Fruit fly (Drosophila melanogaster) whole organism, embryonic: ENCODE results near the gene CG14015.

Source experiments
- ATbp ChIP-seq: fragments of 200-800 bp; sonication (Bioruptor generic); optimal IDR thresholded peaks from 2 replicates; lab custom pipeline; 2017; ENCODE audit warnings: missing biosample characterization, mild to moderate bottlenecking, missing genetic modification characterization, missing genetic modification reagents
- Asciz ChIP-seq: fragments of 200-800 bp; sonication (Bioruptor generic); optimal IDR thresholded peaks from 2 replicates; lab custom pipeline; 2017; ENCODE audit warnings: missing biosample characterization, mild to moderate bottlenecking, missing genetic modification characterization, missing genetic modification reagents
- CG10431 ChIP-seq: fragments of 200-800 bp; sonication (Bioruptor generic); optimal IDR thresholded peaks from 3 replicates; lab custom pipeline; 2018; ENCODE audit warnings: missing biosample characterization, mild to moderate bottlenecking, missing genetic modification characterization
- CG10543 ChIP-seq: fragments of 200-800 bp; sonication (Bioruptor generic); optimal IDR thresholded peaks from 3 replicates; lab custom pipeline; 2017; ENCODE audit warnings: missing biosample characterization, mild to moderate bottlenecking, missing genetic modification characterization, moderate library complexity
- CG11456 ChIP-seq: fragments of 200-800 bp; sonication (Bioruptor generic); IDR thresholded peaks from 3 replicates; pipeline ENCODE4 v1.3.6; 2022; ENCODE audit warnings: missing biosample characterization, missing genetic modification characterization
- CG12071 ChIP-seq: fragments of 200-800 bp; sonication (Bioruptor generic); optimal IDR thresholded peaks from 3 replicates; lab custom pipeline; 2018; ENCODE audit warnings: missing biosample characterization, mild to moderate bottlenecking, missing genetic modification characterization
- CG12219 ChIP-seq: fragments of 200-800 bp; sonication (Bioruptor generic); optimal IDR thresholded peaks from 3 replicates; lab custom pipeline; 2018; ENCODE audit warnings: missing biosample characterization, mild to moderate bottlenecking, missing genetic modification characterization
- CG1233 ChIP-seq: fragments of 200-800 bp; sonication (Bioruptor generic); optimal IDR thresholded peaks from 4 replicates; lab custom pipeline; 2018; ENCODE audit warnings: missing biosample characterization, mild to moderate bottlenecking, missing genetic modification characterization
- CG12391 ChIP-seq: fragments of 200-800 bp; sonication (Bioruptor generic); optimal IDR thresholded peaks from 3 replicates; lab custom pipeline; 2018; ENCODE audit warnings: missing biosample characterization, mild to moderate bottlenecking, missing genetic modification characterization, moderate library complexity
- CG12659 ChIP-seq: fragments of 200-800 bp; sonication (Bioruptor generic); optimal IDR thresholded peaks from 3 replicates; lab custom pipeline; 2017; ENCODE audit warnings: mild to moderate bottlenecking, missing biosample characterization, missing genetic modification reagents, missing genetic modification characterization
- CG13296 ChIP-seq: fragments of 200-800 bp; sonication (Bioruptor generic); optimal IDR thresholded peaks from 3 replicates; lab custom pipeline; 2018; ENCODE audit warnings: missing biosample characterization, mild to moderate bottlenecking, missing genetic modification characterization
- CG17359 ChIP-seq: fragments of 200-800 bp; sonication (Bioruptor generic); optimal IDR thresholded peaks from 3 replicates; lab custom pipeline; 2018; ENCODE audit warnings: missing biosample characterization, mild to moderate bottlenecking, missing genetic modification characterization, moderate library complexity
- CG17912 ChIP-seq: fragments of 200-800 bp; sonication (Bioruptor generic); optimal IDR thresholded peaks from 2 replicates; lab custom pipeline; 2018; ENCODE audit warnings: missing biosample characterization, mild to moderate bottlenecking, missing genetic modification characterization
- CG2875 ChIP-seq: fragments of 200-800 bp; sonication (Bioruptor generic); optimal IDR thresholded peaks from 2 replicates; lab custom pipeline; 2017; ENCODE audit warnings: missing biosample characterization, mild to moderate bottlenecking, missing genetic modification characterization, missing genetic modification reagents
- CG30020 ChIP-seq: fragments of 200-800 bp; optimal IDR thresholded peaks from 2 replicates; lab custom pipeline; 2019; ENCODE audit warnings: missing biosample characterization, mild to moderate bottlenecking, missing genetic modification characterization, moderate library complexity
- CG33557 ChIP-seq: fragments of 200-800 bp; sonication (Bioruptor generic); optimal IDR thresholded peaks from 2 replicates; lab custom pipeline; 2019; ENCODE audit warnings: missing biosample characterization, mild to moderate bottlenecking, missing genetic modification characterization, moderate library complexity
- CG3407 ChIP-seq: fragments of 200-800 bp; sonication (Bioruptor generic); optimal IDR thresholded peaks from 2 replicates; lab custom pipeline; 2018; ENCODE audit warnings: missing biosample characterization, mild to moderate bottlenecking, missing genetic modification characterization
- CG34376 ChIP-seq: fragments of 200-800 bp; sonication (Bioruptor generic); optimal IDR thresholded peaks from 2 replicates; lab custom pipeline; 2018; ENCODE audit warnings: missing biosample characterization, mild to moderate bottlenecking, missing genetic modification characterization
- CG8281 ChIP-seq: fragments of 200-800 bp; sonication (Bioruptor generic); optimal IDR thresholded peaks from 2 replicates; lab custom pipeline; 2018; ENCODE audit warnings: missing biosample characterization, mild to moderate bottlenecking, missing genetic modification characterization, moderate library complexity
- CG9609 ChIP-seq: fragments of 200-800 bp; sonication (Bioruptor generic); optimal IDR thresholded peaks from 3 replicates; lab custom pipeline; 2016; ENCODE audit warnings: missing biosample characterization, missing genetic modification characterization
- Dip3 ChIP-seq: fragments of 200-800 bp; sonication (Bioruptor generic); optimal IDR thresholded peaks from 3 replicates; lab custom pipeline; 2016; ENCODE audit warnings: missing biosample characterization, missing genetic modification characterization
- Dp ChIP-seq: fragments of 200-800 bp; sonication (Bioruptor generic); optimal IDR thresholded peaks from 2 replicates; lab custom pipeline; 2018; ENCODE audit warnings: missing biosample characterization, mild to moderate bottlenecking, missing genetic modification characterization, moderate library complexity
- Fer3 ChIP-seq: fragments of 200-800 bp; sonication (Bioruptor generic); optimal IDR thresholded peaks from 2 replicates; lab custom pipeline; 2018; ENCODE audit warnings: missing biosample characterization, mild to moderate bottlenecking, missing genetic modification characterization, moderate library complexity
- GATAe ChIP-seq: fragments of 200-800 bp; sonication (Bioruptor generic); conservative IDR thresholded peaks from 2 replicates; pipeline ENCODE4 v1.3.6; 2022; ENCODE audit warnings: missing biosample characterization, missing genetic modification characterization
- HLHmδ ChIP-seq: fragments of 200-800 bp; sonication (Bioruptor generic); optimal IDR thresholded peaks from 2 replicates; lab custom pipeline; 2018; ENCODE audit warnings: missing biosample characterization, mild to moderate bottlenecking, missing genetic modification characterization, moderate library complexity
- Hr78 ChIP-seq, 2 experiments: fragments of 200-800 bp in 1 of 2; fragments of >200 bp in 1 of 2; sonication (Bioruptor generic) in 1 of 2; optimal IDR thresholded peaks; 2 replicates each; lab custom pipeline; 2017 to 2019; ENCODE audit warnings: missing biosample characterization in 2 of 2, missing genetic modification characterization in 2 of 2, mild to moderate bottlenecking in 1 of 2, moderate library complexity in 1 of 2
- Mes4 ChIP-seq: fragments of 200-800 bp; sonication (Bioruptor generic); optimal IDR thresholded peaks from 2 replicates; lab custom pipeline; 2016; ENCODE audit warnings: missing biosample characterization, missing genetic modification characterization
- NC2β ChIP-seq: fragments of 200-800 bp; sonication (Bioruptor generic); optimal IDR thresholded peaks from 2 replicates; lab custom pipeline; 2016; ENCODE audit warnings: missing biosample characterization, missing genetic modification characterization
- Opbp ChIP-seq: fragments of 200-800 bp; sonication (Bioruptor generic); IDR thresholded peaks from 3 replicates; pipeline ENCODE4 v1.3.6; 2022; ENCODE audit warnings: missing biosample characterization, missing genetic modification characterization; ENCODE audit not compliant: partially characterized antibody
- Ravus ChIP-seq: fragments of 200-800 bp; sonication (Bioruptor generic); IDR thresholded peaks from 2 replicates; pipeline ENCODE4 v1.3.6; 2022; ENCODE audit warnings: missing biosample characterization, missing genetic modification characterization
- bbx ChIP-seq: fragments of 200-800 bp; sonication (Bioruptor generic); IDR thresholded peaks from 2 replicates; pipeline ENCODE4 v1.3.6; 2022; ENCODE audit warnings: missing biosample characterization, missing genetic modification characterization; ENCODE audit not compliant: partially characterized antibody
- cad ChIP-seq: fragments of >200 bp; optimal IDR thresholded peaks from 2 replicates; lab custom pipeline; 2017; ENCODE audit warnings: missing biosample characterization, missing genetic modification characterization
- cwo ChIP-seq: fragments of 200-800 bp; sonication (Bioruptor generic); optimal IDR thresholded peaks from 3 replicates; lab custom pipeline; 2017; ENCODE audit warnings: missing biosample characterization, missing genetic modification characterization, mild to moderate bottlenecking, moderate library complexity, missing genetic modification reagents
- emc ChIP-seq: fragments of 200-800 bp; sonication (Bioruptor generic); optimal IDR thresholded peaks from 2 replicates; lab custom pipeline; 2016; ENCODE audit warnings: missing biosample characterization, missing genetic modification characterization
- en ChIP-seq: fragments of 200-800 bp; sonication (Bioruptor generic); optimal IDR thresholded peaks from 2 replicates; lab custom pipeline; 2016; ENCODE audit warnings: missing biosample characterization, missing genetic modification characterization
- exex ChIP-seq: fragments of 200-800 bp; sonication (Bioruptor generic); optimal IDR thresholded peaks from 4 replicates; lab custom pipeline; 2018; ENCODE audit warnings: missing biosample characterization, mild to moderate bottlenecking, missing genetic modification characterization, moderate library complexity
- gsb ChIP-seq: fragments of 200-800 bp; sonication (Bioruptor generic); IDR thresholded peaks from 2 replicates; pipeline ENCODE4 v1.3.6; 2022; ENCODE audit warnings: missing biosample characterization, missing genetic modification characterization
- hkb ChIP-seq, 2 experiments: fragments of 200-800 bp in 1 of 2; fragments of >200 bp in 1 of 2; sonication (Bioruptor generic) in 1 of 2; IDR thresholded peaks in 1 of 2; optimal IDR thresholded peaks in 1 of 2; 2 replicates each; pipeline versions ENCODE4 v1.3.6 to Lab custom; 2017 to 2022; ENCODE audit warnings: missing biosample characterization in 1 of 2, missing genetic modification characterization in 1 of 2
- kah ChIP-seq: fragments of 200-800 bp; sonication (Bioruptor generic); optimal IDR thresholded peaks from 2 replicates; lab custom pipeline; 2018; ENCODE audit warnings: missing biosample characterization, mild to moderate bottlenecking, missing genetic modification characterization
- pan ChIP-seq, 4 experiments: fragments of >200 bp in 3 of 4; fragments of 200-800 bp in 1 of 4; sonication (Bioruptor generic) in 1 of 4; optimal IDR thresholded peaks in 3 of 4; IDR thresholded peaks in 1 of 4; 2 replicates each; pipeline versions ENCODE4 v1.3.6 to Lab custom; 2017 to 2022; ENCODE audit warnings: missing biosample characterization in 2 of 4, missing genetic modification characterization in 2 of 4, mixed read lengths in 1 of 4
- pfk ChIP-seq: fragments of 200-800 bp; sonication (Bioruptor generic); optimal IDR thresholded peaks from 2 replicates; lab custom pipeline; 2018; ENCODE audit warnings: missing biosample characterization, mild to moderate bottlenecking, missing genetic modification characterization, moderate library complexity
- salm ChIP-seq: fragments of 200-800 bp; sonication (Bioruptor generic); optimal IDR thresholded peaks from 2 replicates; lab custom pipeline; 2018; ENCODE audit warnings: missing biosample characterization, mild to moderate bottlenecking, missing genetic modification characterization
- unpg ChIP-seq: fragments of 200-800 bp; sonication (Bioruptor generic); optimal IDR thresholded peaks from 3 replicates; lab custom pipeline; 2018; ENCODE audit warnings: missing biosample characterization, mild to moderate bottlenecking, missing genetic modification characterization, moderate library complexity
- wor ChIP-seq: fragments of 200-800 bp; sonication (Bioruptor generic); IDR thresholded peaks from 2 replicates; pipeline ENCODE4 v1.3.6; 2022; ENCODE audit warnings: missing biosample characterization, missing genetic modification characterization
- zfh2 ChIP-seq: fragments of 200-800 bp; sonication (Bioruptor generic); optimal IDR thresholded peaks from 2 replicates; lab custom pipeline; 2016; ENCODE audit warnings: missing biosample characterization, missing genetic modification characterization

Gene CG14015

DNA sequence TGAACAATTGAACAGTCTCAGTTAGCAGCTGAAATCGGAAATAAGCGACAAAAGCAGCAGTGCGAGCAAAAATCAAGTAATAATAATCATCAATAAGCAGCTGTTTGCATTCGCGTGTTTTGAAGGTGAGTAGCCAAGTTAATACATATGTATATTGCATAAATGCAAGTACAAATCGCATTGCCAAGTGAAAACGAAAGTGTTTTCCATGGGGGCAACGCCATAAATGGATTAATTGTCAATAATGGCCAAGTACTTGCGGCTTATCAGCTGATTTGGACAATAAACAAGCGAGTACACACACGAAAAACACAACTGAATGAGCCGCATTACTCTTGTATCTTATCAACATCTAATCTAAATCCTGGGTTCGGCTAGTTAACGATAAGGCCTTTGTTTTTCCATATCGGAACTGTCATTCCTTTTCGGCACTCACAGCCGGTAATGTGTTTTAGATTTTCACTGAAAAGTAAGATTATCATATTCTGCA, 8.3 kb upstream of the CG14015 start (continued):
- TF ChIP-seq hkb (optimal IDR thresholded peaks at IDR 0.05; lab: Kevin White, UChicago) (no peak), hkb (GFP tag; IDR thresholded peaks at IDR 0.05; lab: Robert Waterston, UW) (0 out of 2 replicates have a peak, but pooled peaks have one; percentile 30), ATbp (GFP tag; lab: Kevin White, UChicago) (peak; percentile 30), CG12071 (GFP tag; lab: Kevin White, UChicago) (peak; percentile 16), CG13296 (GFP tag; lab: Kevin White, UChicago) (no peak), Hr78 (GFP tag; optimal IDR thresholded peaks at IDR 0.05; lab: Kevin White, UChicago) (peak in 1 of 2 experiments; percentile 22), CG2875 (GFP tag; lab: Kevin White, UChicago) (peak; percentile 13), CG17359 (tag; lab: Kevin White, UChicago) (peak; percentile 29), Asciz (peak; percentile 61), CG10543 (GFP tag; lab: Kevin White, UChicago) (peak; percentile 51), Dp (no peak), CG34376 (GFP tag; lab: Kevin White, UChicago) (peak; percentile 75), CG1233 (GFP tag; lab: Kevin White, UChicago) (peak; percentile 12), CG10431 (GFP tag; lab: Kevin White, UChicago) (peak; percentile 37), CG12219 (peak; percentile 39), salm (tag; lab: Kevin White, UChicago) (peak; percentile 30), exex (tag; lab: Kevin White, UChicago) (peak; percentile 93), CG8281 (tag; lab: Kevin White, UChicago) (peak; percentile 92), Mes4 (no peak), pfk (no peak), CG17912 (GFP tag; lab: Kevin White, UChicago) (peak; percentile 10), Fer3 (tag; lab: Kevin White, UChicago) (peak; percentile 3), GATAe (GFP tag; lab: Robert Waterston, UW) (peak; percentile 46; the same call in 1 of the 2 replicates), Dip3 (GFP tag; lab: Kevin White, UChicago) (no peak)
- TF ChIP-seq, all 482 proteins: peak for 42

dm6 chr2L:5546518-5547287, 7.7 kb upstream of the CG14015 start, which contains the start of gene Oscillin:
TSS of gene Oscillin (plus strand) at chr2L:5547086.
- TF ChIP-seq Opbp (GFP tag; lab: Robert Waterston, UW) = peak; percentile 93; the same call in 2 of the 3 replicates
- no peak; the same call in 1 of the 2 replicates for TF ChIP-seq Ravus (GFP tag; lab: Robert Waterston, UW)
- peak; percentile 61 for TF ChIP-seq kah (GFP tag; lab: Kevin White, UChicago)
- peak; percentile 84 for TF ChIP-seq CG11456 (GFP tag; lab: Robert Waterston, UW)
- TF ChIP-seq wor = peak; percentile 64
- TF ChIP-seq CG12659 = peak; percentile 75
- TF ChIP-seq CG30020 (tag; lab: Kevin White, UChicago) = peak; percentile 51
- TF ChIP-seq hkb (optimal IDR thresholded peaks at IDR 0.05; lab: Kevin White, UChicago) = no peak
- peak; percentile 89 for TF ChIP-seq hkb (GFP tag; IDR thresholded peaks at IDR 0.05; lab: Robert Waterston, UW)
- peak; percentile 38 for TF ChIP-seq CG3407 (GFP tag; lab: Kevin White, UChicago)
- peak; percentile 82 for TF ChIP-seq cwo (GFP tag; lab: Kevin White, UChicago)
- TF ChIP-seq emc (GFP tag; lab: Kevin White, UChicago) = no peak
- TF ChIP-seq NC2β (GFP tag; lab: Kevin White, UChicago) = no peak
- no peak for TF ChIP-seq HLHmδ (GFP tag; lab: Kevin White, UChicago)
- no peak for TF ChIP-seq pan (optimal IDR thresholded peaks at IDR 0.05; lab: Kevin White, UChicago)
- TF ChIP-seq pan (GFP tag; optimal IDR thresholded peaks at IDR 0.05 in 1 of 2, IDR thresholded peaks at IDR 0.05 in 1 of 2) = peak in 1 of 2 experiments; percentile 92
- peak; percentile 88 for TF ChIP-seq unpg (GFP tag; lab: Kevin White, UChicago)
- TF ChIP-seq bbx (GFP tag; lab: Robert Waterston, UW) = peak; percentile 93
- peak; percentile 48 for TF ChIP-seq CG12391 (tag; lab: Kevin White, UChicago)
- TF ChIP-seq CG33557 (GFP tag; lab: Kevin White, UChicago) = peak; percentile 17
- no peak for TF ChIP-seq zfh2
- no peak for TF ChIP-seq cad (GFP tag; lab: Kevin White, UChicago)
- TF ChIP-seq en (GFP tag; lab: Kevin White, UChicago) = no peak
- TF ChIP-seq gsb = peak; percentile 66
- no peak for TF ChIP-seq CG9609
